Fruit fly (Drosophila melanogaster): Measurements from ENCODE around the gene CG32576.

The CG32576 gene

dm6 chrX:16270795-16271194, 17.5 kb downstream of the CG32576 start, which contains the start of gene Mfe2 (continued):
- TF ChIP-seq nau (GFP tag; optimal IDR thresholded peaks at IDR 0.05): peak; percentile 2
- peak; percentile 26 for TF ChIP-seq CG1602 (GFP tag; optimal IDR thresholded peaks at IDR 0.05)
- TF ChIP-seq D19A (tag; optimal IDR thresholded peaks at IDR 0.05): no peak
- no peak for TF ChIP-seq croc (GFP tag; conservative IDR thresholded peaks at IDR 0.05)
- no peak for TF ChIP-seq CG8281 (tag; optimal IDR thresholded peaks at IDR 0.05)
- no peak for TF ChIP-seq CG31224 (GFP tag; IDR thresholded peaks at IDR 0.05)
- TF ChIP-seq CG13894 (tag; optimal IDR thresholded peaks at IDR 0.05): peak; percentile 31
- no peak for TF ChIP-seq CG3065 (GFP tag; optimal IDR thresholded peaks at IDR 0.05)
- TF ChIP-seq BtbVII (GFP tag; optimal IDR thresholded peaks at IDR 0.05): no peak
- peak; percentile 79 for TF ChIP-seq CG33213 (GFP tag; optimal IDR thresholded peaks at IDR 0.05)
- TF ChIP-seq unpg (GFP tag; optimal IDR thresholded peaks at IDR 0.05): peak; percentile 36
- TF ChIP-seq ro (GFP tag; IDR thresholded peaks at IDR 0.05): no peak
- no peak for TF ChIP-seq dmrt11E (tag; optimal IDR thresholded peaks at IDR 0.05)
- TF ChIP-seq Optix (GFP tag; IDR thresholded peaks at IDR 0.05): no peak
- peak; percentile 97 for TF ChIP-seq Ets65A (GFP tag)
- no peak for TF ChIP-seq CG11696 (GFP tag; IDR thresholded peaks at IDR 0.05)
- no peak for TF ChIP-seq jigr1 (GFP tag; IDR thresholded peaks at IDR 0.05)
- peak; percentile 57 for TF ChIP-seq ERR (GFP tag; optimal IDR thresholded peaks at IDR 0.05)
- no peak for TF ChIP-seq CG17612 (GFP tag; IDR thresholded peaks at IDR 0.05)
- no peak for TF ChIP-seq CG6689 (GFP tag; IDR thresholded peaks at IDR 0.05)
- no peak for TF ChIP-seq psq (GFP tag; optimal IDR thresholded peaks at IDR 0.05)
- TF ChIP-seq Eip74EF (GFP tag; optimal IDR thresholded peaks at IDR 0.05): no peak
- no peak for TF ChIP-seq ase (GFP tag; IDR thresholded peaks at IDR 0.05)
- peak; percentile 46 for TF ChIP-seq NfI (GFP tag; optimal IDR thresholded peaks at IDR 0.05)
- no peak for TF ChIP-seq ttk (GFP tag; IDR thresholded peaks at IDR 0.05)
- no peak for TF ChIP-seq CG13775 (GFP tag; optimal IDR thresholded peaks at IDR 0.05)
- TF ChIP-seq CG9215 (GFP tag; IDR thresholded peaks at IDR 0.05): no peak; the same call in 1 of the 2 replicates
- TF ChIP-seq hb (GFP tag; IDR thresholded peaks at IDR 0.05; ENCODE audit: partially characterized antibody): no peak
- peak; percentile 17 for TF ChIP-seq gsb-n (tag; optimal IDR thresholded peaks at IDR 0.05)
- no peak for TF ChIP-seq CG43689 (GFP tag; IDR thresholded peaks at IDR 0.05)
- TF ChIP-seq Tbp (GFP tag; optimal IDR thresholded peaks at IDR 0.05): no peak
- no peak for TF ChIP-seq Awh (GFP tag; IDR thresholded peaks at IDR 0.05)
- no peak for TF ChIP-seq gt (GFP tag; IDR thresholded peaks at IDR 0.05)
- TF ChIP-seq prd (optimal IDR thresholded peaks at IDR 0.05): no peak
- peak; percentile 41; the same call in 1 of the 3 replicates for TF ChIP-seq prd (GFP tag; IDR thresholded peaks at IDR 0.05)
- TF ChIP-seq CG10979 (tag; optimal IDR thresholded peaks at IDR 0.05): peak; percentile 6
- TF ChIP-seq ac (GFP tag; optimal IDR thresholded peaks at IDR 0.05): no peak
- no peak for TF ChIP-seq CG2678 (tag; optimal IDR thresholded peaks at IDR 0.05)
- TF ChIP-seq ssp (GFP tag; IDR thresholded peaks at IDR 0.05): 0 out of 2 replicates have a peak, but pooled peaks have one; percentile 27
- no peak for TF ChIP-seq CG5953 (GFP tag; IDR thresholded peaks at IDR 0.05)
- no peak for TF ChIP-seq CG10462 (GFP tag; optimal IDR thresholded peaks at IDR 0.05)
- peak; percentile 64 for TF ChIP-seq CG10543 (GFP tag; optimal IDR thresholded peaks at IDR 0.05)
- peak; percentile 50 to 57 for TF ChIP-seq Pdp1 (GFP tag; optimal IDR thresholded peaks at IDR 0.05)
- TF ChIP-seq Blimp-1 (GFP tag; optimal IDR thresholded peaks at IDR 0.05): no peak
- TF ChIP-seq Dip3 (GFP tag; optimal IDR thresholded peaks at IDR 0.05): peak; percentile 58
- TF ChIP-seq Sox100B (GFP tag; optimal IDR thresholded peaks at IDR 0.05): no peak
- peak; percentile 7 for TF ChIP-seq CG6813 (GFP tag; optimal IDR thresholded peaks at IDR 0.05)
- TF ChIP-seq CG4617 (GFP tag; optimal IDR thresholded peaks at IDR 0.05; ENCODE audit: borderline replicate concordance): peak; percentile 83
- peak; percentile 90 for TF ChIP-seq CG1603 (tag; optimal IDR thresholded peaks at IDR 0.05)
- TF ChIP-seq Lpt (GFP tag; optimal IDR thresholded peaks at IDR 0.05): no peak
- TF ChIP-seq Vsx1 (GFP tag; optimal IDR thresholded peaks at IDR 0.05): no peak
